Fruit fly (Drosophila melanogaster) whole organism, wandering third instar larva: ENCODE data around the gene Atg8a.

Experiments used
- Abd-B ChIP-seq: fragments of >200 bp; optimal IDR thresholded peaks from 2 replicates; lab custom pipeline; 2017; ENCODE audit warnings: missing biosample characterization, missing genetic modification characterization
- CG32264 ChIP-seq: fragments of 200-800 bp; sonication (Bioruptor generic); optimal IDR thresholded peaks from 2 replicates; lab custom pipeline; 2016; ENCODE audit warnings: missing biosample characterization, missing genetic modification characterization
- CG9705 ChIP-seq: fragments of 200-800 bp; sonication (Bioruptor generic); optimal IDR thresholded peaks from 2 replicates; lab custom pipeline; 2018; ENCODE audit warnings: missing biosample characterization, mild to moderate bottlenecking, missing genetic modification characterization
- CrebA ChIP-seq: fragments of 200-800 bp; sonication (Bioruptor generic); optimal IDR thresholded peaks from 2 replicates; lab custom pipeline; 2016; ENCODE audit warnings: missing biosample characterization, mild to moderate bottlenecking, missing genetic modification characterization, borderline replicate concordance
- Dfd ChIP-seq: fragments of >200 bp; optimal IDR thresholded peaks from 2 replicates; lab custom pipeline; 2017; ENCODE audit warnings: missing biosample characterization, missing genetic modification characterization
- Dif ChIP-seq: fragments of 200-275, 200-300 bp; sonication (Bioruptor generic); optimal IDR thresholded peaks from 2 replicates; lab custom pipeline; 2018; ENCODE audit warnings: missing biosample characterization, missing genetic modification characterization; ENCODE audit not compliant: partially characterized antibody
- GATAd ChIP-seq: sonication (Bioruptor generic); optimal IDR thresholded peaks from 2 replicates; lab custom pipeline; 2016; ENCODE audit warnings: missing biosample characterization, missing genetic modification characterization
- HLH106 ChIP-seq: fragments of 200-800 bp; optimal IDR thresholded peaks from 3 replicates; lab custom pipeline; 2019; ENCODE audit warnings: missing biosample characterization, mild to moderate bottlenecking, missing genetic modification characterization, moderate library complexity
- Hnf4 ChIP-seq: fragments of 200-800 bp; sonication (Bioruptor generic); optimal IDR thresholded peaks from 2 replicates; lab custom pipeline; 2016; ENCODE audit warnings: missing biosample characterization, mild to moderate bottlenecking, missing genetic modification characterization
- Hr78 ChIP-seq: fragments of >200 bp; optimal IDR thresholded peaks from 2 replicates; lab custom pipeline; 2017; ENCODE audit warnings: missing biosample characterization, missing genetic modification characterization
- Hr83 ChIP-seq: fragments of 200-300 bp; sonication (Bioruptor generic); optimal IDR thresholded peaks from 2 replicates; lab custom pipeline; 2016; ENCODE audit warnings: missing biosample characterization, mild to moderate bottlenecking, missing genetic modification characterization, moderate library complexity; ENCODE audit not compliant: poor library complexity, severe bottlenecking
- Jra ChIP-seq: sonication (Bioruptor generic); optimal IDR thresholded peaks from 2 replicates; lab custom pipeline; 2016; ENCODE audit warnings: missing biosample characterization, missing genetic modification characterization
- Mio ChIP-seq: sonication (Bioruptor generic); optimal IDR thresholded peaks from 2 replicates; lab custom pipeline; 2016; ENCODE audit warnings: missing biosample characterization, missing genetic modification characterization
- Myc ChIP-seq: fragments of >200 bp; optimal IDR thresholded peaks from 2 replicates; lab custom pipeline; 2017
- N ChIP-seq: fragments of >200 bp; optimal IDR thresholded peaks from 2 replicates; lab custom pipeline; 2018; ENCODE audit warnings: missing biosample characterization, missing external identifiers, missing genetic modification characterization
- OdsH ChIP-seq: fragments of 200-800 bp; sonication (Bioruptor generic); optimal IDR thresholded peaks from 2 replicates; lab custom pipeline; 2016; ENCODE audit warnings: missing biosample characterization, mild to moderate bottlenecking, missing genetic modification characterization
- Rel ChIP-seq, 2 experiments: fragments of 200-800 bp; sonication (Bioruptor generic) in 1 of 2; optimal IDR thresholded peaks; 2 replicates in 1 of 2; 3 replicates in 1 of 2; lab custom pipeline; 2016 to 2019; ENCODE audit warnings: mild to moderate bottlenecking in 2 of 2, missing biosample characterization in 2 of 2, missing genetic modification characterization in 2 of 2, moderate library complexity in 1 of 2
- Sp1 ChIP-seq: fragments of 200-800 bp; sonication (Bioruptor generic); optimal IDR thresholded peaks from 3 replicates; lab custom pipeline; 2019; ENCODE audit warnings: missing biosample characterization, mild to moderate bottlenecking, missing genetic modification characterization, moderate library complexity
- Vsx2 ChIP-seq: fragments of 200-300, 225-300 bp; sonication (Bioruptor generic); optimal IDR thresholded peaks from 2 replicates; lab custom pipeline; 2018; ENCODE audit warnings: missing biosample characterization, missing genetic modification characterization; ENCODE audit not compliant: partially characterized antibody
- br ChIP-seq: fragments of 200-800 bp; sonication (Bioruptor generic); optimal IDR thresholded peaks from 2 replicates; lab custom pipeline; 2016; ENCODE audit warnings: missing biosample characterization, missing genetic modification characterization
- brk ChIP-seq: fragments of 200-800 bp; sonication (Bioruptor generic); optimal IDR thresholded peaks from 2 replicates; lab custom pipeline; 2016; ENCODE audit warnings: missing biosample characterization, mild to moderate bottlenecking, missing genetic modification characterization
- dl ChIP-seq, 2 experiments: fragments of 175-275, 200-275 bp in 1 of 2; fragments of 200-275 bp in 1 of 2; sonication (Bioruptor generic); optimal IDR thresholded peaks; lab custom pipeline; 2018; ENCODE audit warnings: mild to moderate bottlenecking in 2 of 2, missing biosample characterization in 2 of 2, missing genetic modification characterization in 2 of 2, moderate library complexity in 2 of 2; ENCODE audit not compliant: partially characterized antibody in 2 of 2, insufficient read depth in 1 of 2
- dmrt93B ChIP-seq: fragments of 200-800 bp; sonication (Bioruptor generic); optimal IDR thresholded peaks from 2 replicates; lab custom pipeline; 2018; ENCODE audit warnings: missing biosample characterization, mild to moderate bottlenecking, missing genetic modification characterization
- dsf ChIP-seq: sonication (Bioruptor generic); optimal IDR thresholded peaks from 2 replicates; lab custom pipeline; 2016; ENCODE audit warnings: missing biosample characterization, missing genetic modification characterization, borderline replicate concordance
- ey ChIP-seq: fragments of 200-800 bp; sonication (Bioruptor generic); optimal IDR thresholded peaks from 2 replicates; lab custom pipeline; 2016; ENCODE audit warnings: missing biosample characterization, missing genetic modification characterization
- foxo ChIP-seq, 2 experiments: fragments of 200-800 bp; sonication (Bioruptor generic); optimal IDR thresholded peaks; 2 replicates in 1 of 2; 3 replicates in 1 of 2; lab custom pipeline; 2016 to 2017; ENCODE audit warnings: missing biosample characterization in 2 of 2, missing genetic modification characterization in 2 of 2
- fru ChIP-seq: fragments of 200-800 bp; sonication (Bioruptor generic); optimal IDR thresholded peaks from 3 replicates; lab custom pipeline; 2016; ENCODE audit warnings: missing biosample characterization, mild to moderate bottlenecking, missing genetic modification characterization
- h ChIP-seq: fragments of 200-800 bp; sonication (Bioruptor generic); optimal IDR thresholded peaks from 3 replicates; lab custom pipeline; 2016; ENCODE audit warnings: missing biosample characterization, mild to moderate bottlenecking, missing genetic modification characterization
- jim ChIP-seq: fragments of 175-275, 200-325 bp; sonication (Bioruptor generic); optimal IDR thresholded peaks from 2 replicates; lab custom pipeline; 2016; ENCODE audit warnings: missing biosample characterization, mild to moderate bottlenecking, missing genetic modification characterization
- lola ChIP-seq: fragments of >200 bp; optimal IDR thresholded peaks from 2 replicates; lab custom pipeline; 2017; ENCODE audit warnings: missing biosample characterization, missing genetic modification characterization
- pan ChIP-seq: fragments of >200 bp; optimal IDR thresholded peaks from 2 replicates; lab custom pipeline; 2017
- psq ChIP-seq: fragments of 200-800 bp; sonication (Bioruptor generic); optimal IDR thresholded peaks from 3 replicates; lab custom pipeline; 2017; ENCODE audit warnings: missing biosample characterization, mild to moderate bottlenecking, missing genetic modification characterization, moderate library complexity
- rgr ChIP-seq: fragments of 200-800 bp; sonication (Bioruptor generic); optimal IDR thresholded peaks from 3 replicates; lab custom pipeline; 2016; ENCODE audit warnings: missing biosample characterization, mild to moderate bottlenecking, missing genetic modification characterization
- sage ChIP-seq: fragments of 200-800 bp; sonication (Bioruptor generic); optimal IDR thresholded peaks from 2 replicates; lab custom pipeline; 2016; ENCODE audit warnings: missing biosample characterization, mild to moderate bottlenecking, missing genetic modification characterization
- sv ChIP-seq: fragments of 200-800 bp; sonication (Bioruptor generic); optimal IDR thresholded peaks from 3 replicates; lab custom pipeline; 2016; ENCODE audit warnings: missing biosample characterization, missing genetic modification characterization
- tai ChIP-seq: sonication (Bioruptor generic); optimal IDR thresholded peaks from 2 replicates; lab custom pipeline; 2016; ENCODE audit warnings: missing biosample characterization, missing genetic modification characterization
- usp ChIP-seq: fragments of >200 bp; optimal IDR thresholded peaks from 2 replicates; lab custom pipeline; 2017; ENCODE audit warnings: missing biosample characterization, missing genetic modification characterization
- woc ChIP-seq: sonication (Bioruptor generic); optimal IDR thresholded peaks from 2 replicates; lab custom pipeline; 2016; ENCODE audit warnings: missing biosample characterization, mild to moderate bottlenecking, missing genetic modification characterization

Atg8a gene

DNA sequence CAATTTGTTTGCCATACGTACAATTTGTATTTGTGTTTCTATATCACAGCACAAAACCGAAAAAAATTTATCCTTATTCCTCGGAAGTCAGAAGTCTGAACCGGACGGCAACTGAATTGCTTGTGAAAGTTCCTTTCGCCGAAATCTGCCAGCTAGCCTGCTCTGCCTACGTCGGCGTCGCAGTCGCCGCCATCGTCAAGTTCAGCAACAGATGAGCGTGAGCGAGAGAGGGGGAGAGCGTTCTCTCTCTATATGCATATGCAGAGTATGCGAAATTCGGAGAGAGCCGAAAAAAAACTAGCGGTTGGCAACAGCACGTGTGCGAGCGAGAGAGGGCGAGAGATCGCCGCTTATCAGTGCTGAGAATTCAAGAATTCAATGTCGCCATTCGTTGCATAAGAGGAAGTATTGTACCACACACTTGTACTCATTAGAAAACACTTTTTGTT, 16.2 kb upstream of the Atg8a start (continued):
- TF ChIP-seq HLH106 (tag; lab: Kevin White, UChicago) (no peak), GATAd (GFP tag; lab: Kevin White, UChicago) (no peak), brk (no peak), Hnf4 (GFP tag; lab: Kevin White, UChicago) (no peak), Sp1 (GFP tag; lab: Kevin White, UChicago) (no peak)

DNA sequence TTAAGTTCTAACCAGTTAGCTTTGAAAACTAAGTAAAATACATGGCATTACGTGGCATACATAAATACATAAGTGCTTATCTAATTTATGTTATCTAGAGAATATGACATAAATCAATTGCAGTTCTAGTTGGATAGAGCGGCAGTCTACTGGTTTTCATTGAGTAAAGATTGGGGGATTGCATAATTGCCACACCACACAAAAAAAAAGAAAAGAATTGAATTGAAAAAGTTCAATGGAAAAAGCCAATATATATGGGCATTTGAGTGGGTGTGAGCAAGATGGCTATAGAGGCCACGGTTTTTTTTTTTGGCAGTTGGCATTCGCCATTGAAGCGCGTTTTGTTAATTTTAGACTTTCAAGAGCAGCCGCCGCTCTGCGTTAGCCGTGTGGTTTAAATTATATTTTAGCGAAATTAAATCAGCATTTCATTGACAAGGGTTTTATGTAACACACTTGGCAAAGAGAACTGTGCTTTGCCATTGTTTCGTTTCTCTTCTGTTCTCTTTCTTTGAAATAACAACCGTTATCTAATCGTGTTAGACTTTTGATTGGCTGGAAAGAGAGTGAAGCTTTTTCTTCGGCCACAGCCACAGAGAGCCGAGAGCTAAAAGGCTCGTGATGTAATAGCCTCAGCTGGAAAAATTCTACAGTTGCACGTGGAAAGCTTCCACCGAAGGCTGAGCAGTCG, 15.4 kb upstream of the Atg8a start:
- TF ChIP-seq CrebA (GFP tag; lab: Kevin White, UChicago), result peak; percentile 48
- no peak for TF ChIP-seq Jra

DNA sequence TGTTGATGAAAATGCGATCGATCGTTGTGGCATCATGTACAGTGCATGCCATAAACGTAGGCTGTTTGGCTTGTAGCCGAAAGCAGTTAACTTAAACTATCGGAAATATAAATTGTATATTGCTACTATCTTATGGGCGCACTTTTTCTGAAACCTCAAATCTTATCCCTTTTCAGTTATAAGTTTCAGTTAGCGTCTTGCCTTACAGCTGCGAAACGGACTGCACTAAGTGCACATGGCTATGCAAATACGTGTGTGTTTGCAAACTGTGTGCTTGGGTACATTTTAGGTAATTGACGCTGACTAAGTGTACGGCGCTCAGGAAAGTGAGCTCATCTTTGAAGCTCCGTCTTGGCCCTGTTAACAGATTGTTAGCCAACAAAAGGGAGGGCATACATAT, 7.6 kb upstream of the Atg8a start:
- TF ChIP-seq CG9705 (GFP tag; lab: Kevin White, UChicago) (peak; percentile 1), woc (peak; percentile 32), Hr78 (no peak), Sp1 (GFP tag; lab: Kevin White, UChicago) (peak; percentile 69), CrebA (GFP tag; lab: Kevin White, UChicago) (no peak), lola (GFP tag; lab: Kevin White, UChicago) (no peak), sv (GFP tag; lab: Kevin White, UChicago) (no peak), Abd-B (no peak), GATAd (GFP tag; lab: Kevin White, UChicago) (peak; percentile 48), psq (GFP tag; lab: Kevin White, UChicago) (peak; percentile 44), dl (GFP tag; optimal IDR thresholded peaks at IDR 0.05; lab: Kevin White, UChicago; ENCODE audit: insufficient read depth in 1 of 2, partially characterized antibody in 2 of 2) (no peak), foxo (GFP tag; optimal IDR thresholded peaks at IDR 0.05; lab: Kevin White, UChicago) (peak in 1 of 2 experiments; percentile 84), rgr (peak; percentile 75), sage (peak; percentile 35), Jra (no peak), Myc (lab: Kevin White, UChicago) (no peak), fru (GFP tag; lab: Kevin White, UChicago) (peak; percentile 79), OdsH (peak; percentile 78), Vsx2 (no peak), Rel (GFP tag; optimal IDR thresholded peaks at IDR 0.05; lab: Kevin White, UChicago) (no peak), Rel (tag; optimal IDR thresholded peaks at IDR 0.05; lab: Kevin White, UChicago) (peak; percentile 29), CG32264 (GFP tag; lab: Kevin White, UChicago) (peak; percentile 56), h (GFP tag; lab: Kevin White, UChicago) (peak; percentile 88), br (GFP tag; lab: Kevin White, UChicago) (peak; percentile 80), ey (GFP tag; lab: Kevin White, UChicago) (peak; percentile 77), dmrt93B (peak; percentile 64), Hnf4 (GFP tag; lab: Kevin White, UChicago) (peak; percentile 74), brk (no peak), Hr83 (peak; percentile 50), HLH106 (tag; lab: Kevin White, UChicago) (peak; percentile 82), dsf (GFP tag; lab: Kevin White, UChicago) (no peak), Mio (no peak), Dif (no peak), tai (GFP tag; lab: Kevin White, UChicago) (peak; percentile 77), jim (peak; percentile 54), usp (no peak), N (no peak), Dfd (GFP tag; lab: Kevin White, UChicago) (no peak), pan (no peak)
- TF ChIP-seq, all 38 proteins: peak for 21
